Worm (Caenorhabditis elegans) whole organism, late embryonic: ENCODE data around the gene ser-2.

Experiments used
- C38D4.7 ChIP-seq: fragments of 200-800 bp; sonication (Bioruptor generic); optimal IDR thresholded peaks from 2 replicates; lab custom pipeline; 2018; ENCODE audit warnings: mild to moderate bottlenecking, missing genetic modification characterization, moderate library complexity, missing compliant biosample characterization
- ama-1 ChIP-seq: fragments of 150-350 bp; optimal IDR thresholded peaks from 2 replicates; lab custom pipeline; 2014
- ceh-19 ChIP-seq: fragments of 200-800 bp; sonication (Bioruptor generic); optimal IDR thresholded peaks from 2 replicates; lab custom pipeline; 2018; ENCODE audit warnings: mild to moderate bottlenecking, missing genetic modification characterization, missing compliant biosample characterization
- ceh-24 ChIP-seq: sonication (generic microtip); optimal IDR thresholded peaks from 2 replicates; lab custom pipeline; 2016; ENCODE audit warnings: mild to moderate bottlenecking, missing genetic modification characterization, missing compliant biosample characterization
- ceh-34 ChIP-seq: sonication (generic microtip); optimal IDR thresholded peaks from 2 replicates; lab custom pipeline; 2016; ENCODE audit warnings: mild to moderate bottlenecking, missing genetic modification characterization, missing compliant biosample characterization
- ceh-45 ChIP-seq: fragments of 200-800 bp; sonication (Bioruptor generic); IDR thresholded peaks from 2 replicates; pipeline ENCODE4 v1.3.6; 2022; ENCODE audit warnings: missing genetic modification reagents, missing genetic modification characterization, missing compliant biosample characterization
- ceh-48 ChIP-seq: sonication (generic microtip); optimal IDR thresholded peaks from 2 replicates; lab custom pipeline; 2016; ENCODE audit warnings: missing genetic modification characterization, inconsistent platforms, missing compliant biosample characterization
- ceh-6 ChIP-seq: fragments of 200-800 bp; sonication (Bioruptor generic); optimal IDR thresholded peaks from 2 replicates; lab custom pipeline; 2018; ENCODE audit warnings: mild to moderate bottlenecking, missing genetic modification characterization, missing compliant biosample characterization
- ceh-9 ChIP-seq: sonication (generic microtip); optimal IDR thresholded peaks from 2 replicates; lab custom pipeline; 2016; ENCODE audit warnings: mild to moderate bottlenecking, missing genetic modification characterization, inconsistent platforms, missing compliant biosample characterization
- dve-1 ChIP-seq: sonication (generic microtip); optimal IDR thresholded peaks from 2 replicates; lab custom pipeline; 2017; ENCODE audit warnings: antibody characterized with exemption, mild to moderate bottlenecking, missing genetic modification characterization, missing compliant biosample characterization
- elt-2 ChIP-seq: sonication (generic microtip); optimal IDR thresholded peaks from 2 replicates; lab custom pipeline; 2016; ENCODE audit warnings: missing genetic modification reagents, missing genetic modification characterization, missing compliant biosample characterization
- ets-4 ChIP-seq: sonication (generic microtip); optimal IDR thresholded peaks from 2 replicates; lab custom pipeline; 2016; ENCODE audit warnings: missing genetic modification characterization, missing compliant biosample characterization
- fkh-6 ChIP-seq: sonication (generic microtip); optimal IDR thresholded peaks from 2 replicates; lab custom pipeline; 2016; ENCODE audit warnings: missing genetic modification characterization, missing compliant biosample characterization
- gmeb-2 ChIP-seq: sonication (generic microtip); optimal IDR thresholded peaks from 2 replicates; lab custom pipeline; 2016; ENCODE audit warnings: missing genetic modification characterization, inconsistent platforms, missing compliant biosample characterization
- hlh-15 ChIP-seq: sonication (generic microtip); optimal IDR thresholded peaks from 2 replicates; lab custom pipeline; 2016; ENCODE audit warnings: missing genetic modification characterization, missing compliant biosample characterization
- nhr-11 ChIP-seq: fragments of 150-350 bp; optimal IDR thresholded peaks from 2 replicates; lab custom pipeline; 2014; ENCODE audit warnings: missing biosample characterization, missing genetic modification characterization
- nhr-232 ChIP-seq: sonication (generic microtip); optimal IDR thresholded peaks from 2 replicates; lab custom pipeline; 2016; ENCODE audit warnings: missing genetic modification characterization, missing compliant biosample characterization
- npax-4 ChIP-seq: sonication (generic microtip); optimal IDR thresholded peaks from 2 replicates; lab custom pipeline; 2016; ENCODE audit warnings: missing genetic modification characterization, missing compliant biosample characterization
- odd-2 ChIP-seq: sonication (generic microtip); optimal IDR thresholded peaks from 2 replicates; lab custom pipeline; 2017; ENCODE audit warnings: antibody characterized with exemption, mild to moderate bottlenecking, missing genetic modification characterization, missing compliant biosample characterization
- pat-9 ChIP-seq: fragments of 200-800 bp; sonication (Bioruptor generic); optimal IDR thresholded peaks from 2 replicates; lab custom pipeline; 2018; ENCODE audit warnings: mild to moderate bottlenecking, missing genetic modification characterization, moderate library complexity, missing compliant biosample characterization
- pha-4 ChIP-seq: fragments of 150-350 bp; optimal IDR thresholded peaks from 2 replicates; lab custom pipeline; 2018; ENCODE audit warnings: missing biosample characterization, missing genetic modification reagents, missing genetic modification characterization
- pqm-1 ChIP-seq: sonication (generic microtip); optimal IDR thresholded peaks from 2 replicates; lab custom pipeline; 2016; ENCODE audit warnings: missing genetic modification characterization, missing compliant biosample characterization
- ref-2 ChIP-seq: sonication (generic microtip); optimal IDR thresholded peaks from 2 replicates; lab custom pipeline; 2016; ENCODE audit warnings: missing genetic modification characterization, missing compliant biosample characterization
- rnt-1 ChIP-seq: sonication (generic microtip); optimal IDR thresholded peaks from 2 replicates; lab custom pipeline; 2016; ENCODE audit warnings: missing genetic modification characterization, missing compliant biosample characterization
- sdc-2 ChIP-seq: sonication (generic microtip); optimal IDR thresholded peaks from 2 replicates; lab custom pipeline; 2016; ENCODE audit warnings: missing genotype, missing genetic modification characterization, missing compliant biosample characterization
- syd-9 ChIP-seq: sonication (generic microtip); optimal IDR thresholded peaks from 2 replicates; lab custom pipeline; 2016; ENCODE audit warnings: mild to moderate bottlenecking, missing genetic modification characterization, moderate library complexity, missing compliant biosample characterization
- tbx-2 ChIP-seq: sonication (generic microtip); optimal IDR thresholded peaks from 2 replicates; lab custom pipeline; 2016; ENCODE audit warnings: missing genetic modification characterization, missing compliant biosample characterization
- ttx-3 ChIP-seq: sonication (generic microtip); optimal IDR thresholded peaks from 2 replicates; lab custom pipeline; 2016; ENCODE audit warnings: missing genetic modification reagents, missing genetic modification characterization, missing compliant biosample characterization
- unc-55 ChIP-seq: sonication (generic microtip); optimal IDR thresholded peaks from 2 replicates; lab custom pipeline; 2017; ENCODE audit warnings: missing biosample characterization, missing genetic modification reagents, missing genetic modification characterization
- unc-86 ChIP-seq: sonication (generic microtip); optimal IDR thresholded peaks from 2 replicates; lab custom pipeline; 2016; ENCODE audit warnings: missing genetic modification characterization, missing compliant biosample characterization
- zip-5 ChIP-seq: sonication (generic microtip); optimal IDR thresholded peaks from 2 replicates; lab custom pipeline; 2016; ENCODE audit warnings: missing genetic modification characterization, missing compliant biosample characterization
- ztf-16 ChIP-seq: sonication (generic microtip); optimal IDR thresholded peaks from 2 replicates; lab custom pipeline; 2017; ENCODE audit warnings: missing genetic modification characterization, missing compliant biosample characterization

Gene ser-2

DNA sequence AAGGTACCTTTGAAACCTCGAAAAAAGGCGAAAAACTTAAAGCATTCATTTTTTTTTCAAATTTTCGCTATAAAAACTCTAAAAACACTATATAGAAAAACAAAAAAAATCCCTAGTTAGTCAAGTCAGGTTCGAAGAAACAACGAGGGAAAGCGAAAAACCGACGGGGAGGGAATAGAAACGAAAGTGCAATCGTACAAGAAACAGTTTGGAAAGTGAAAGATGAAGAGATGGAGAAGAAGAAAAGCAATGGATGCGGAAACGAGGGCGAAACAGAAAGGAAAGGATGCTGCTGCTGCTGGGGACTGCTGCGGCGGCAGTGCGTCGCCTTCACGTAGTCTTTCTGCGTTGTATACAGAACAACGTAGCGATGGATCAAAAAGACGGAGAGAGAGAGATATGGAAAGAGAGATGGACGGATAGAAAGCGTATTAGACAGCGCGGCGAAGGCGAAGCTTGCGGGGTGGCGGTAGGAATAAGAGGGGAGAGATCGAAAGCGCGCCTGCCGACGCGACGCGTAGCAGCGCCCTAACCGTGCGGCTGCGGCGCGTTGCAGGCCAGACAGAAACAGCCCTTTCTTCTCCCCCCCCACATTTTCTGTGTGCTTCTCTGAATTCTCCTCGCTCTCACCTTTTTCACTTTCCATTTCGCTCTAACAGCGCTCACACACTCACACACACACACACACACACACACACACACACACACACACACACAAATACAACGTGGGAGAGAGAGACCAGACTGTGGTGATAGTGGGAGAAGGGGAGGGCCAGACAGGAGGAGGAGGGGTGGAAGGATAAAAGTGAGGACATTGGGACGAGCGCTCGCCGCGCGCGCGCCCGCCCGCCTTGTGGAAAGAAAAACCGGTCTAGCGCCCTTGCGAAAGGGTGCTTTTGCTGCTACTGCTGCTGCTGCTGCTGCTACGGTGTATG lies 27.7 kb downstream of the ser-2 start (continued):
- TF ChIP-seq fkh-6 (tag; lab: Kevin White, UChicago) (peak; percentile 19), pat-9 (tag; lab: Kevin White, UChicago) (peak; percentile 76), ceh-6 (GFP tag; lab: Kevin White, UChicago) (peak; percentile 24), ceh-19 (GFP tag; lab: Kevin White, UChicago) (peak; percentile 82)
- TF ChIP-seq, all 69 proteins: peak for 32

DNA sequence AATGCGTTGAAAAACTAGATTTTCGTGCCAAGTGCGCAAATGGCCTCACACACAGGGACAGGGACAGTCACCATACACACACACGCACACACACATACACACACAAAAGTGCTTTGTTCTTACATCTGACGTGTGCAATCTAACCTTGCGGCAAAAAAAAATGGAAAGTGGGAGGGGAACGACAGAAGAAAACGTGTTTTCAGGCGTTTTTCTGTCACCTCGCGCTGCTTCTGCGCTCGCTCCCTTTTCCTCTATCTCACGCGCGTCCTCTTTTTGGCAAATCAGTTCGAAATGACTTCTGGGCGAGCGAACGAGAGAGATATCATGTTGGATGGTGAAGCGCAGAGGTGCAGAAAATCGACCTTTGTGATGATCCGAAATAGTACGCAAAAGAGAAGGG lies 28.7 kb downstream of the ser-2 start:
- TF ChIP-seq rnt-1 (tag; lab: Kevin White, UChicago): peak; percentile 40
- TF ChIP-seq ref-2: no peak
- TF ChIP-seq npax-4: no peak
- no peak for TF ChIP-seq nhr-232
- TF ChIP-seq ceh-34 (tag; lab: Kevin White, UChicago): no peak
- TF ChIP-seq ceh-48 (tag; lab: Kevin White, UChicago): no peak
- peak; percentile 25 for TF ChIP-seq tbx-2 (tag; lab: Kevin White, UChicago)

DNA sequence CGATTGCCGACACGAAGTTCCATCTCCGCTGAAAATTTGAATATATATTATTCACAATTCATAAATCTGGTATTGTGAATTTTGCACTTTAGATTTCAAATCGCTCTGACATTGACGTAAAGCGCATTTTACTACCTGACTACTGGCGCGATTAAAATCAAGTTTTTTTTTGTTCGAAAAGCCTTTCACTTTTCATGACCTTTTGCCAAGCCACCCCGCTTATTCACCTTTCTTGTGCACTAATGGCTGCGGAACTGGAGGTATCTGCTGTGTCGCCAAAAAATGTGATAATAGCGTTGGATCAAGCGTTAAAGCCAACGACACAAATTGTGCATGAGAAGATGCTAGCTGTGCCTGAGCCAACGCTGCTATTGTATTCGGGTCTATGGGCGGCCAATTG lies 29.8 kb downstream of the ser-2 start:
- TF ChIP-seq ceh-45 (GFP tag; lab: Robert Waterston, UW) (no peak), C38D4.7 (GFP tag; lab: Kevin White, UChicago) (no peak), dve-1 (tag; lab: Kevin White, UChicago) (no peak), fkh-6 (tag; lab: Kevin White, UChicago) (no peak), hlh-15 (no peak), unc-55 (GFP tag; lab: Kevin White, UChicago) (no peak), nhr-11 (no peak), ttx-3 (tag; lab: Kevin White, UChicago) (no peak), elt-2 (no peak), unc-86 (tag; lab: Kevin White, UChicago) (no peak), pha-4 (tag; lab: Kevin White, UChicago) (no peak), ztf-16 (tag; lab: Kevin White, UChicago) (no peak), ceh-48 (tag; lab: Kevin White, UChicago) (no peak), zip-5 (tag; lab: Kevin White, UChicago) (no peak)

DNA sequence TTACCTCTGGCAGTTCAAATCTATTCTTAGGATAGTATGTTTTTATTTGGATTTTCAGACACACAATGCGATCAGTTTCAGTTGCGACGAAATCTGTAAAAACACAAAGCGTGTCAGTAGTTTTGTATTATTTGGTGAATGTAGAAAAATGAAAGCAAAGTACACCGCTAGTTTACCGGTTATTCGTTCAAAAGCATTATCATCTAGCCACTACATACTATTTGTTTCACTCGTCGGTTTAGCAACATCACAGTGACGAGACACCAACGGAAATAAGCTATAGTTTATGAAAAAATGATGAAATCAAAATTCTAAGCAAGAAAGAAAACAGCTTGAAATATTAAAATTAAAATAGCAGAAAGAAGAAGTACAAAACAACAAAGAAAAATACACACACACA lies 32.1 kb downstream of the ser-2 start:
- TF ChIP-seq fkh-6 (tag; lab: Kevin White, UChicago): no peak

DNA sequence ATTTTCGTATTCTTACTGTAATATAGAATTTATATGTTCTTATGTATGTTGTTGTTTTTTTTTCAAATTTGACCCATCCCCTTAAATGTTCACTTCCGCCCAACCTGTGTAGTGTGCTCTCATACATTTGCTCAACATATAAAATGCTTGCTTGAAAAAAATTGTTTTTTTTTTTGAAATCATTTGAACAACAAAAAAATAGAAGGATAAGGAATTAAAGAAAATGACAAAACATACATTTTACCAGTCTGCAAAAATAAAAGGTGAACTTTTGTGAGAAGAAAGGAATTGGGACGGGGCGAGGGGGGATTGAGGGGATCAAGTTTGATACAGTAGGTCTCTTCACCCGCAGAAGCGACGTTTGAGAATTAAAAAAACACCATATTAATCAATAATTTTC lies 34.3 kb downstream of the ser-2 start:
- TF ChIP-seq ama-1 (lab: Kevin White, UChicago) (peak; percentile 22), nhr-232 (no peak), syd-9 (tag; lab: Kevin White, UChicago) (no peak), hlh-15 (no peak), fkh-6 (tag; lab: Kevin White, UChicago) (no peak)

DNA sequence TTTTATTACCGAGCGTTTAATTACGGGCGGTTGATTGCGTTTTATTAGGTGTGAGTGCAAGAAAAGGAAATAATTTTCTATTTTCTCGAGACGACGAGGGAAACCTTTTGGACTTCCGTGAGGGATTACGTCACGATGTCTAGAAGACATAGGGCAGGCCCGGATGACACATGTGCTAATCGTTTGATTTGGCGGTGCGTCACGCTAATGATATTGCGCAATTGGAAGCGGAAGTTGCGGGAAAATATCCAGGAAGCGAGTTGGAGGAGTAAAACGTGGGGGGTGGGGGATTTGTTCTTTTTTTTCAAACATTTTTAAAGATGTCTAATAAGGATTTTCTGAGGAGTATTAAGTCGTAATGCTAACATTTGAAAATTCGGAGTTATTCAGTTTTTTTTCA lies 38.2 kb downstream of the ser-2 start:
- TF ChIP-seq sdc-2: no peak
- no peak for TF ChIP-seq ceh-9
- no peak for TF ChIP-seq ceh-45 (GFP tag; lab: Robert Waterston, UW)

DNA sequence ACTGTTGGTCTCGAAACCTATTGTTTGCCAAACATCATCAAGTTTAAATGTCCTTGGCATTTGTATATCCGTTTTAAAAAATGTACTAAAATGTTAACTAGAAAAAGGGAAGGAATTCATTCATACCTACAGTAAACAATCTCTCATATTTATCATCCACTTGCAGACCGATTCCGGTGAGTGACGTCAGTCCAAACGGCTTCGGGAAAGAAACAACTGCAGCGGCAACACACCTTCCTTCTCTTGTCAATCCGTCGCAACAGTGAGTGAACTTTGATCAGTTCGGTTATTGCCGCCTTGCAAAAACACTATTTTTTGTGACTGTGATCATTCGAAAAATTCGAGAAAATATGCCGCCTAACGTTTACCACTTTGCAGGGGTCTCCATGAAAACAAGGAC lies 38.6 kb downstream of the ser-2 start:
- no peak for TF ChIP-seq odd-2 (tag; lab: Kevin White, UChicago)
- TF ChIP-seq ets-4: no peak
- no peak for TF ChIP-seq gmeb-2 (tag; lab: Kevin White, UChicago)
- no peak for TF ChIP-seq ceh-45 (GFP tag; lab: Robert Waterston, UW)
- no peak for TF ChIP-seq ceh-24 (tag; lab: Kevin White, UChicago)
- TF ChIP-seq pqm-1 (tag; lab: Kevin White, UChicago): no peak
- TF ChIP-seq sdc-2: no peak
- TF ChIP-seq dve-1 (tag; lab: Kevin White, UChicago): no peak
